Worm (Caenorhabditis elegans): Measurements from ENCODE around the gene Y59E9AL.8.

The Y59E9AL.8 gene

ce11 chrIV:5202575-5202974, 21.6 kb downstream of the Y59E9AL.8 start:
- TF ChIP-seq F55B11.4 (tag; optimal IDR thresholded peaks at IDR 0.05; ENCODE audit: borderline replicate concordance, insufficient read depth) (no peak), K12H6.12 (tag; optimal IDR thresholded peaks at IDR 0.05) (no peak), ztf-26 (tag; optimal IDR thresholded peaks at IDR 0.05) (no peak), mxl-1 (tag; optimal IDR thresholded peaks at IDR 0.05) (no peak), chd-7 (tag; optimal IDR thresholded peaks at IDR 0.05) (no peak), aptf-3 (GFP tag; IDR thresholded peaks at IDR 0.05) (no peak), xnd-1 (tag; optimal IDR thresholded peaks at IDR 0.05) (no peak), rpc-1 (optimal IDR thresholded peaks at IDR 0.05) (no peak), rpc-1 (tag; optimal IDR thresholded peaks at IDR 0.05) (no peak), attf-6 (GFP tag; IDR thresholded peaks at IDR 0.05) (no peak), unc-130 (GFP tag; optimal IDR thresholded peaks at IDR 0.05) (no peak), aptf-2 (GFP tag; conservative IDR thresholded peaks at IDR 0.05) (no peak), ceh-100 (GFP tag; IDR thresholded peaks at IDR 0.05) (no peak), mel-28 (tag; optimal IDR thresholded peaks at IDR 0.05; ENCODE audit: borderline replicate concordance) (no peak), F10E7.11 (tag; optimal IDR thresholded peaks at IDR 0.05) (no peak)

ce11 chrIV:5200813-5201212, 23.3 kb downstream of the Y59E9AL.8 start:
- no peak for TF ChIP-seq D2030.7 (GFP tag; IDR thresholded peaks at IDR 0.05)

ce11 chrIV:5195531-5195930, 28.6 kb downstream of the Y59E9AL.8 start, which contains the start of gene gpa-18:
Gene gpa-18 (minus strand): TSS chrIV:5195631.
- TF ChIP-seq ekl-4 (GFP tag; IDR thresholded peaks at IDR 0.05): no peak
- no peak for TF ChIP-seq B0035.1 (tag; optimal IDR thresholded peaks at IDR 0.05)
- no peak for TF ChIP-seq F10E7.11 (tag; optimal IDR thresholded peaks at IDR 0.05)

- TF ChIP-seq lir-1 (GFP tag; conservative IDR thresholded peaks at IDR 0.05) (no peak), mcd-1 (GFP tag; IDR thresholded peaks at IDR 0.05) (peak; percentile 39; the same call in 1 of the 2 replicates), efl-1 (GFP tag; optimal IDR thresholded peaks at IDR 0.05) (peak; percentile 48), hlh-26 (GFP tag; conservative IDR thresholded peaks at IDR 0.05) (no peak), lin-54 (GFP tag; optimal IDR thresholded peaks at IDR 0.05) (peak; percentile 65), ztf-22 (GFP tag; optimal IDR thresholded peaks at IDR 0.05) (no peak), snpc-1.3 (tag; optimal IDR thresholded peaks at IDR 0.05; ENCODE audit: insufficient read depth) (no peak), lin-35 (GFP tag; optimal IDR thresholded peaks at IDR 0.05) (peak in 1 of 3 experiments; percentile 67), F55B11.4 (tag; optimal IDR thresholded peaks at IDR 0.05; ENCODE audit: borderline replicate concordance, insufficient read depth) (no peak), snpc-4 (GFP tag; optimal IDR thresholded peaks at IDR 0.05) (no peak), snpc-4 (tag; optimal IDR thresholded peaks at IDR 0.05) (peak in 2 of 4 experiments; percentile 4 to 53), tbp1 (GFP tag; optimal IDR thresholded peaks at IDR 0.05) (peak; percentile 16)
Measured at ce11 chrIV:5188051-5188450, 36.1 kb downstream of the Y59E9AL.8 start.

ce11 chrIV:5186480-5187205, 37.5 kb downstream of the Y59E9AL.8 start, which contains the start of the genes W03F8.6 and mtrf-1L:
Gene W03F8.6 (minus strand): TSS chrIV:5186580.
Gene mtrf-1L (plus strand): TSS chrIV:5187155.
- TF ChIP-seq ztf-6 (GFP tag; IDR thresholded peaks at IDR 0.05) (no peak), efl-1 (GFP tag; optimal IDR thresholded peaks at IDR 0.05) (no peak), C17E4.6 (GFP tag; IDR thresholded peaks at IDR 0.05) (no peak), chd-7 (tag; optimal IDR thresholded peaks at IDR 0.05) (no peak), F57C9.4 (tag; optimal IDR thresholded peaks at IDR 0.05) (no peak), lir-1 (GFP tag; conservative IDR thresholded peaks at IDR 0.05) (no peak), aptf-2 (GFP tag; conservative IDR thresholded peaks at IDR 0.05) (no peak), C06A6.2 (GFP tag; conservative IDR thresholded peaks at IDR 0.05) (no peak)

Measured in whole organism, young adult.